Fruit fly (Drosophila melanogaster): ENCODE data around the gene atk.

dm6 chr3L:20413304-20413703, 51.4 kb downstream of the atk start, which contains the start of gene zye:
- no peak for TF ChIP-seq CG6276 (GFP tag; optimal IDR thresholded peaks at IDR 0.05)
- no peak for TF ChIP-seq Blimp-1 (GFP tag; optimal IDR thresholded peaks at IDR 0.05)
